Worm (Caenorhabditis elegans) whole organism, mixed stage, embryonic: ENCODE results near the gene F35B12.10.

ENCODE experiments used
- M03D4.4 ChIP-seq: sonication (generic microtip); optimal IDR thresholded peaks from 2 replicates; lab custom pipeline; 2017; ENCODE audit warnings: mild to moderate bottlenecking, missing genetic modification characterization, missing compliant biosample characterization
- bed-3 ChIP-seq: fragments of 200-800 bp; sonication (Bioruptor generic); optimal IDR thresholded peaks from 3 replicates; lab custom pipeline; 2018; ENCODE audit warnings: mild to moderate bottlenecking, missing genetic modification characterization, moderate library complexity, missing compliant biosample characterization
- blmp-1 ChIP-seq: fragments of 150-350 bp; optimal IDR thresholded peaks from 2 replicates; lab custom pipeline; 2014; ENCODE audit warnings: missing biosample characterization, missing genetic modification characterization
- ceh-39 ChIP-seq: fragments of 150-350 bp; optimal IDR thresholded peaks from 2 replicates; lab custom pipeline; 2014; ENCODE audit warnings: missing biosample characterization, missing genetic modification characterization
- ceh-43 ChIP-seq: fragments of 200-800 bp; sonication (Bioruptor generic); optimal IDR thresholded peaks from 2 replicates; lab custom pipeline; 2018; ENCODE audit warnings: mild to moderate bottlenecking, missing genetic modification characterization, moderate library complexity, missing compliant biosample characterization
- ceh-83 ChIP-seq: fragments of 200-800 bp; sonication (Bioruptor generic); optimal IDR thresholded peaks from 2 replicates; lab custom pipeline; 2018; ENCODE audit warnings: mild to moderate bottlenecking, missing genetic modification characterization, missing compliant biosample characterization
- ces-1 ChIP-seq: fragments of 150-350 bp; optimal IDR thresholded peaks from 2 replicates; lab custom pipeline; 2014; ENCODE audit warnings: missing biosample characterization, missing genetic modification reagents, missing genetic modification characterization
- cnd-1 ChIP-seq: fragments of 200-800 bp; sonication (Bioruptor generic); optimal IDR thresholded peaks from 2 replicates; lab custom pipeline; 2018; ENCODE audit warnings: mild to moderate bottlenecking, missing genetic modification characterization, missing compliant biosample characterization
- drap-1 ChIP-seq: fragments of 200-800 bp; sonication (Bioruptor generic); optimal IDR thresholded peaks from 3 replicates; lab custom pipeline; 2018; ENCODE audit warnings: mild to moderate bottlenecking, missing genetic modification characterization, missing compliant biosample characterization
- elt-1 ChIP-seq: sonication (generic microtip); optimal IDR thresholded peaks from 2 replicates; lab custom pipeline; 2017; ENCODE audit warnings: missing genetic modification characterization, mild to moderate bottlenecking, missing compliant biosample characterization, antibody characterized with exemption, moderate library complexity, borderline replicate concordance; ENCODE audit not compliant: insufficient read depth
- elt-3 ChIP-seq: fragments of 150-350 bp; optimal IDR thresholded peaks from 2 replicates; lab custom pipeline; 2014; ENCODE audit warnings: missing biosample characterization, missing genetic modification characterization
- flh-1 ChIP-seq: fragments of 200-800 bp; sonication (Bioruptor generic); optimal IDR thresholded peaks from 2 replicates; lab custom pipeline; 2018; ENCODE audit warnings: mild to moderate bottlenecking, missing genetic modification characterization, moderate library complexity, missing compliant biosample characterization
- ham-2 ChIP-seq: fragments of 200-800 bp; sonication (Bioruptor generic); optimal IDR thresholded peaks from 2 replicates; lab custom pipeline; 2018; ENCODE audit warnings: mild to moderate bottlenecking, missing genetic modification characterization, missing compliant biosample characterization
- hlh-1 ChIP-seq: fragments of 150-350 bp; optimal IDR thresholded peaks from 2 replicates; lab custom pipeline; 2014; ENCODE audit warnings: missing biosample characterization, missing genetic modification reagents, missing genetic modification characterization
- lin-13 ChIP-seq: fragments of 150-350 bp; optimal IDR thresholded peaks from 2 replicates; lab custom pipeline; 2014; ENCODE audit warnings: missing biosample characterization, missing genetic modification characterization
- lin-32 ChIP-seq: fragments of 200-800 bp; sonication (Bioruptor generic); optimal IDR thresholded peaks from 2 replicates; lab custom pipeline; 2018; ENCODE audit warnings: mild to moderate bottlenecking, missing genetic modification characterization, missing compliant biosample characterization
- lsy-2 ChIP-seq: fragments of 150-350 bp; optimal IDR thresholded peaks from 2 replicates; lab custom pipeline; 2014; ENCODE audit warnings: missing biosample characterization, missing genetic modification characterization
- mab-5 ChIP-seq: fragments of 150-350 bp; optimal IDR thresholded peaks from 2 replicates; lab custom pipeline; 2014; ENCODE audit warnings: missing biosample characterization, missing genetic modification characterization
- mep-1 ChIP-seq: fragments of 150-350 bp; optimal IDR thresholded peaks from 2 replicates; lab custom pipeline; 2017; ENCODE audit warnings: missing biosample characterization, missing genetic modification reagents, missing genetic modification characterization, inconsistent platforms
- mls-2 ChIP-seq: sonication (generic microtip); optimal IDR thresholded peaks from 2 replicates; lab custom pipeline; 2016; ENCODE audit warnings: mild to moderate bottlenecking, missing genetic modification characterization, moderate library complexity, missing compliant biosample characterization
- nhr-12 ChIP-seq: fragments of 150-350 bp; optimal IDR thresholded peaks from 2 replicates; lab custom pipeline; 2014; ENCODE audit warnings: missing biosample characterization, missing genetic modification characterization
- nhr-2 ChIP-seq: fragments of 150-350 bp; optimal IDR thresholded peaks from 2 replicates; lab custom pipeline; 2014; ENCODE audit warnings: missing biosample characterization, missing genetic modification characterization
- nhr-237 ChIP-seq: fragments of 150-350 bp; optimal IDR thresholded peaks from 2 replicates; lab custom pipeline; 2014; ENCODE audit warnings: missing biosample characterization, missing genetic modification characterization
- nhr-28 ChIP-seq: fragments of 150-350 bp; optimal IDR thresholded peaks from 2 replicates; lab custom pipeline; 2014; ENCODE audit warnings: missing biosample characterization, missing genetic modification characterization
- nhr-76 ChIP-seq: sonication (generic microtip); optimal IDR thresholded peaks from 2 replicates; lab custom pipeline; 2017; ENCODE audit warnings: missing biosample characterization, missing genetic modification characterization
- pha-4 ChIP-seq: fragments of 150-350 bp; optimal IDR thresholded peaks from 2 replicates; lab custom pipeline; 2018; ENCODE audit warnings: missing biosample characterization, missing genetic modification reagents, missing genetic modification characterization
- sem-2 ChIP-seq: fragments of 200-800 bp; sonication (Bioruptor generic); optimal IDR thresholded peaks from 2 replicates; lab custom pipeline; 2018; ENCODE audit warnings: mild to moderate bottlenecking, missing genetic modification characterization, missing compliant biosample characterization
- snpc-4 ChIP-seq: fragments of 150-350 bp; optimal IDR thresholded peaks from 2 replicates; lab custom pipeline; 2014; ENCODE audit warnings: missing biosample characterization, missing genetic modification characterization
- sptf-1 ChIP-seq: sonication (generic microtip); optimal IDR thresholded peaks from 2 replicates; lab custom pipeline; 2017; ENCODE audit warnings: mild to moderate bottlenecking, missing genetic modification characterization, moderate library complexity, missing compliant biosample characterization
- tbx-8 ChIP-seq: fragments of 200-800 bp; sonication (Bioruptor generic); optimal IDR thresholded peaks from 2 replicates; lab custom pipeline; 2018; ENCODE audit warnings: mild to moderate bottlenecking, missing genetic modification characterization, moderate library complexity, missing compliant biosample characterization
- unc-120 ChIP-seq: sonication (generic microtip); optimal IDR thresholded peaks from 2 replicates; lab custom pipeline; 2017; ENCODE audit warnings: missing genetic modification characterization, missing compliant biosample characterization; ENCODE audit not compliant: poor library complexity, severe bottlenecking
- unc-39 ChIP-seq: fragments of 150-350 bp; optimal IDR thresholded peaks from 2 replicates; lab custom pipeline; 2014; ENCODE audit warnings: missing biosample characterization, missing genetic modification characterization
- unc-62 ChIP-seq: fragments of 150-350 bp; optimal IDR thresholded peaks from 2 replicates; lab custom pipeline; 2014; ENCODE audit warnings: missing biosample characterization, missing genetic modification reagents, missing genetic modification characterization
- zip-8 ChIP-seq: fragments of 150-350 bp; optimal IDR thresholded peaks from 2 replicates; lab custom pipeline; 2014; ENCODE audit warnings: missing biosample characterization, missing genetic modification characterization
- ztf-11 ChIP-seq: fragments of 150-350 bp; optimal IDR thresholded peaks from 2 replicates; lab custom pipeline; 2014; ENCODE audit warnings: missing biosample characterization, missing genetic modification characterization

The F35B12.10 gene

DNA sequence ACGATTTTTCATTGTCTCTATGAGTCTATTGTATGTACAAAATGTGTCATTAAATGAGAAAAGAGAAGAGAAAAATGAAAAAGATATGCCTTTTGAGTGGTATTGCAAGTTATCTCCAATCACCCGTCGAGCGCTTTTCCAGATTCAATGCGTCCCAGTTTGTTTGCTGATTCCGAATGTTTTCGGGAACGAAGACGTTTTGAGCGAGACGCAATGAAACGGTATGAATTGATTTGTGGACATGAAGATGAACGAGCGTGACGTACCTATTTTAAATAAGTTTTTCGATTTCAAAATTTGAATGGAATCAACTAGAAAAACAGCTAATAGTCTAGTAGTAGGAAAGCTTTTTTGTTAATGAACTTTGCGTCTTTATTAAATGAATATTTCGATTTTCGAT, 12.3 kb downstream of the F35B12.10 start:
- TF ChIP-seq sem-2 (GFP tag; lab: Kevin White, UChicago) (no peak), lsy-2 (tag; lab: Kevin White, UChicago) (no peak), hlh-1 (tag; lab: Kevin White, UChicago) (no peak), snpc-4 (tag; lab: Kevin White, UChicago) (no peak), flh-1 (no peak), lin-32 (GFP tag; lab: Kevin White, UChicago) (no peak), zip-8 (no peak), drap-1 (GFP tag; lab: Kevin White, UChicago) (no peak), ceh-83 (GFP tag; lab: Kevin White, UChicago) (no peak)

DNA sequence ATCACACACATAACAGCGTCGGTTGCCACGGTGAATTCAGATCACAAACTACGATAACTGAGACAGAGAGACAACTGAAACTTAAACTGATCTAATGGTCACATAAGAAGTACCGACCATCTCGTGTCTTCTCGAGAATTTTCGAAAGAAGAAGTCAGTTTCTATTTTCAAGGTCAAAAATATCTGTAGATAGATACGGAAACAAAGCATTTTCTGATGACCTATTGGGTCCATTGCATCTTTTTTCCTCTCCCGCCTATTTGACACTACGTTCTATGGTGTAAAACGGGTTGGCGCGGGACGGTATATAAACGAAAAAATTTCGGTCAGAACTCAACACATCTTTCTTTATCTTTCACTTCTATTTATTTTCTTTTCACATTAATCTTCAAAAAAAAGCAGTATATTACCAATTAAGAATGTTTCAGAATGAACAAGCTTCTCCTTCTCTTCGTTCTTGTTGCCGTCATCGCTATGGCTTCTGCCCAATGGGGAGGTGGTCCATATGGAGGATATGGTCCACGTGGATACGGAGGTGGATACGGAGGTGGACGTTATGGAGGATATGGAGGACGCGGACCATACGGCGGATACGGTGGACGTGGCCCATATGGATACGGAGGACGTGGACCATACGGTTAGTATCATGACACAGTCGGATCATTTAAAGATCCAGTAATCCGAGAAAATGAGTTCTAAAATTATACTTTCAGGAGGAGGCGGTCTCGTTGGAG, 13.0 kb downstream of the F35B12.10 start, which contains the start of gene nlp-24:
Gene nlp-24 (plus strand): TSS at position 429 of the 734 bp plus-strand sequence.
- no peak for TF ChIP-seq ces-1
- TF ChIP-seq, all 35 proteins: peak for 0

DNA sequence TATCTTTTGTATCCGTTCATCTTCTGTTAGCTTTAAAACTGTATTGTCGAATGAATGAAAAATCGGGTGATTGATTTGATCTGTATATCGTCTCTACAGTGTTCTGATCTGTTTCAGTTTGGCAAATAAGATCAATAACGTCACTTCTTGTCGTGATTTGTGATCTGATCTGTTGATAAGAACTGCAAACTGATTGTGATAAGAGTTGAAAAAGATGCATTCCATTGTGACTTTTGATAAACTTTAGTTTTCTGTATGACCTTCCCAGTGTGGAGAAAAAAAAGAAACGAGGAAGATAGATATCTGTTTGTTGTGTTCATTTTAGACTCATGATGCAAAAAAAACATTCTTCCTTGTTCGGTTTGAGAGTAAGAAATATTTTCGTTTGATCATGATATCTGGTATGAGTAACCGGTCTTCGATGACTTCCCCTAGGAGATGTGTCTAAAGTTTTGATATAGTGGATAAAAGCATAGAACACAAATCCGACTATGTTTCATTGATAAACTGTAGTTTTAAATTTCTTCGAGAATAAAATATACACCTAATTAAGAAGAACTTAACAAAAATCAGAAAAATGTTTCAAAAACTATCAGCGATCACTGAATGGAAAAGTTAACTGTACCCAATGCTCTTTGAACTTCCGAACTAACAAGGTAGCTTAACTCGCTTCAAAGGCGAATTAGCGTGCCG, 14.1 kb downstream of the F35B12.10 start:
- TF ChIP-seq sem-2 (GFP tag; lab: Kevin White, UChicago) (no peak), mab-5 (tag; lab: Kevin White, UChicago) (no peak), elt-1 (tag; lab: Kevin White, UChicago) (peak; percentile 67)

DNA sequence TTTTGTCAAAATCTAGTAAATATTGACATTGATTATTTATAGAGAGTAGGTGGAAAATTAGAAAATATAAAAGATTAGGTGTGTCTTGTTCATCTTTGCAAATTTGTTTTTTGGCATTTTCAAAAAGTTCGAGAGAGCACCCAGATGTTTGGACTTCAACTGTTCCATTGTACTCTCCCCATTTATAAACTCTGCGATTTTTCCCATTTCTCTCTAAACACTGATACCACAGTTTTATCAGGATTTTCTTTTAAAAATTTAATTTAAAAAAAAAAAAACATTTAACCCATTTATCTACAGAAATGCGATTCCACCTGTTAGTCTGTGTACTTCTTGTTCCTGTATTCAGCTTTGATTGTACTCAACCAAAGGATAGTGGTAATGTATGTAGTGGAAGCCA, 16.1 kb downstream of the F35B12.10 start, which contains the start of gene tag-290:
Gene tag-290 (plus strand): TSS at position 301 of the 400 bp plus-strand sequence.
- no peak for TF ChIP-seq flh-1

DNA sequence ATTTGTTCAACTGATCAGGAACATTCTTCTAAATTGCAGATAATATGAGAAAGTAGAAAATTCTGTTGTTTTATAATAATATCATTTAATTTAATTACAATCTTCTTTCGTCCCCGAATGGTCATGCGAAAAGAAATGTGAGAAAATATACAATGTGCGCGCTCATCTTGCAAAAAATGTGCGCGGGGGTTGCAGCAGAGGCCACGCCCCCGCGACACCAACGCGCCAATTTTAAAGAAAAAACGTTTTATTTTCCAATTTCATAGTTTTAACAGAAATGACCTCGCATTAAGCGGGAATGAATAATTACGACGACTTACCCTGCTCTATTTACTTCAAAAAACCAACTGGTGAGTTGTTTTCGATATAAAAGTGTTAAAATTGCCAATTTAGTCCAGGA, 18.6 kb downstream of the F35B12.10 start, which contains the start of gene sas-5:
Gene sas-5 (plus strand): TSS at position 257 of the 400 bp plus-strand sequence.
- TF ChIP-seq nhr-12 (tag; lab: Kevin White, UChicago), result peak; percentile 37
- TF ChIP-seq ceh-43 (GFP tag; lab: Kevin White, UChicago), result no peak
- peak; percentile 70 for TF ChIP-seq mep-1
- peak; percentile 73 for TF ChIP-seq lsy-2 (tag; lab: Kevin White, UChicago)
- peak; percentile 18 for TF ChIP-seq mab-5 (tag; lab: Kevin White, UChicago)
- TF ChIP-seq blmp-1 (tag; lab: Kevin White, UChicago), result peak; percentile 45
- TF ChIP-seq drap-1 (GFP tag; lab: Kevin White, UChicago), result peak; percentile 88
- peak; percentile 19 for TF ChIP-seq nhr-76 (tag; lab: Kevin White, UChicago)
- TF ChIP-seq tbx-8 (GFP tag; lab: Kevin White, UChicago), result peak; percentile 80
- TF ChIP-seq pha-4 (tag; lab: Kevin White, UChicago), result peak; percentile 37
- TF ChIP-seq M03D4.4 (tag; lab: Kevin White, UChicago), result peak; percentile 87
- peak; percentile 51 for TF ChIP-seq sem-2 (GFP tag; lab: Kevin White, UChicago)
- TF ChIP-seq lin-32 (GFP tag; lab: Kevin White, UChicago), result peak; percentile 48
- no peak for TF ChIP-seq unc-39 (tag; lab: Kevin White, UChicago)
- peak; percentile 5 for TF ChIP-seq nhr-28 (tag; lab: Kevin White, UChicago)
- TF ChIP-seq lin-13 (tag; lab: Kevin White, UChicago), result peak; percentile 6
- TF ChIP-seq snpc-4 (tag; lab: Kevin White, UChicago), result no peak
- peak; percentile 94 for TF ChIP-seq sptf-1 (tag; lab: Kevin White, UChicago)
- peak; percentile 55 for TF ChIP-seq ces-1
- TF ChIP-seq flh-1, result peak; percentile 75
- TF ChIP-seq cnd-1 (tag; lab: Kevin White, UChicago), result peak; percentile 73
- peak; percentile 77 for TF ChIP-seq ztf-11 (tag; lab: Kevin White, UChicago)
- TF ChIP-seq mls-2 (tag; lab: Kevin White, UChicago), result peak; percentile 89
- TF ChIP-seq nhr-237, result peak; percentile 53
- peak; percentile 92 for TF ChIP-seq unc-120 (tag; lab: Kevin White, UChicago)
- TF ChIP-seq nhr-2 (tag; lab: Kevin White, UChicago), result no peak
- peak; percentile 83 for TF ChIP-seq hlh-1 (tag; lab: Kevin White, UChicago)
- peak; percentile 81 for TF ChIP-seq ceh-83 (GFP tag; lab: Kevin White, UChicago)
- TF ChIP-seq zip-8, result no peak
- peak; percentile 55 for TF ChIP-seq ham-2 (GFP tag; lab: Kevin White, UChicago)
- TF ChIP-seq ceh-39 (tag; lab: Kevin White, UChicago), result no peak
- no peak for TF ChIP-seq unc-62 (GFP tag; lab: Kevin White, UChicago)
- TF ChIP-seq elt-1 (tag; lab: Kevin White, UChicago), result peak; percentile 5
- peak; percentile 62 for TF ChIP-seq bed-3 (GFP tag; lab: Kevin White, UChicago)
- peak; percentile 12 for TF ChIP-seq elt-3 (tag; lab: Kevin White, UChicago)
